Fruit fly (Drosophila melanogaster) whole organism, pupa: ENCODE results near the gene bon.

ENCODE experiments used
- CG10348 ChIP-seq: fragments of 200-800 bp; sonication (Bioruptor generic); IDR thresholded peaks from 2 replicates; pipeline ENCODE4 v1.3.6; 2022; ENCODE audit warnings: missing biosample characterization, missing genetic modification characterization
- CG12605 ChIP-seq: fragments of 200-800 bp; sonication (Bioruptor generic); IDR thresholded peaks from 2 replicates; pipeline ENCODE4 v1.3.6; 2022; ENCODE audit warnings: missing biosample characterization, missing genetic modification characterization
- CG13204 ChIP-seq: fragments of 200-800 bp; sonication (Bioruptor generic); optimal IDR thresholded peaks from 2 replicates; lab custom pipeline; 2018; ENCODE audit warnings: missing biosample characterization, mild to moderate bottlenecking, missing genetic modification characterization, moderate library complexity
- CG14655 ChIP-seq: fragments of 200-800 bp; sonication (Bioruptor generic); optimal IDR thresholded peaks from 3 replicates; lab custom pipeline; 2017; ENCODE audit warnings: mild to moderate bottlenecking, missing biosample characterization, missing genetic modification reagents, missing genetic modification characterization
- CG15710 ChIP-seq: fragments of 200-800 bp; sonication (Bioruptor generic); optimal IDR thresholded peaks from 2 replicates; lab custom pipeline; 2018; ENCODE audit warnings: missing biosample characterization, mild to moderate bottlenecking, missing genetic modification characterization, moderate library complexity
- CG17806 ChIP-seq: fragments of 200-800 bp; sonication (Bioruptor generic); optimal IDR thresholded peaks from 2 replicates; lab custom pipeline; 2018; ENCODE audit warnings: missing biosample characterization, mild to moderate bottlenecking, missing genetic modification characterization, moderate library complexity
- CG32121 ChIP-seq: fragments of 200-800 bp; sonication (Bioruptor generic); IDR thresholded peaks from 2 replicates; pipeline ENCODE4 v1.3.6; 2022; ENCODE audit warnings: missing biosample characterization, missing genetic modification characterization
- CG34367 ChIP-seq: fragments of 200-800 bp; sonication (Bioruptor generic); optimal IDR thresholded peaks from 2 replicates; lab custom pipeline; 2018; ENCODE audit warnings: missing biosample characterization, mild to moderate bottlenecking, missing genetic modification characterization
- CG4496 ChIP-seq: fragments of 200-800 bp; sonication (Bioruptor generic); IDR thresholded peaks from 3 replicates; pipeline ENCODE4 v1.3.6; 2022; ENCODE audit warnings: missing biosample characterization, missing genetic modification characterization
- CG8159 ChIP-seq: fragments of 200-800 bp; sonication (Bioruptor generic); optimal IDR thresholded peaks from 3 replicates; lab custom pipeline; 2018; ENCODE audit warnings: missing biosample characterization, mild to moderate bottlenecking, missing genetic modification characterization, moderate library complexity
- CG8301 ChIP-seq: fragments of 200-800 bp; sonication (Bioruptor generic); optimal IDR thresholded peaks from 2 replicates; lab custom pipeline; 2018; ENCODE audit warnings: missing biosample characterization, mild to moderate bottlenecking, missing genetic modification characterization
- CG9948 ChIP-seq: fragments of 200-800 bp; sonication (Bioruptor generic); optimal IDR thresholded peaks from 2 replicates; lab custom pipeline; 2018; ENCODE audit warnings: missing biosample characterization, mild to moderate bottlenecking, missing genetic modification characterization, moderate library complexity
- D1 ChIP-seq: fragments of 200-800 bp; sonication (Bioruptor generic); optimal IDR thresholded peaks from 2 replicates; lab custom pipeline; 2018; ENCODE audit warnings: missing biosample characterization, mild to moderate bottlenecking, missing genetic modification characterization, moderate library complexity
- EcR ChIP-seq: fragments of 200-800 bp; sonication (Bioruptor generic); optimal IDR thresholded peaks from 3 replicates; lab custom pipeline; 2019; ENCODE audit warnings: missing biosample characterization, missing genetic modification characterization, mild to moderate bottlenecking, moderate library complexity, missing genetic modification reagents
- Ets98B ChIP-seq: fragments of 200-800 bp; sonication (Bioruptor generic); IDR thresholded peaks from 2 replicates; pipeline ENCODE4 v1.3.6; 2022; ENCODE audit warnings: missing biosample characterization, missing genetic modification characterization
- Pif1A ChIP-seq: fragments of 200-800 bp; sonication (Bioruptor generic); optimal IDR thresholded peaks from 3 replicates; lab custom pipeline; 2016; ENCODE audit warnings: missing biosample characterization, missing genetic modification characterization
- Pif1B ChIP-seq: fragments of 200-800 bp; sonication (Bioruptor generic); optimal IDR thresholded peaks from 3 replicates; lab custom pipeline; 2016; ENCODE audit warnings: missing biosample characterization, missing genetic modification characterization
- Snoo ChIP-seq: fragments of 200-800 bp; sonication (Bioruptor generic); optimal IDR thresholded peaks from 3 replicates; lab custom pipeline; 2017; ENCODE audit warnings: missing biosample characterization, mild to moderate bottlenecking, missing genetic modification characterization, inconsistent platforms
- fd96Ca ChIP-seq: fragments of 200-800 bp; sonication (Bioruptor generic); IDR thresholded peaks from 3 replicates; pipeline ENCODE4 v1.3.6; 2022; ENCODE audit warnings: missing biosample characterization, missing genetic modification characterization
- gl ChIP-seq: fragments of 200-800 bp; sonication (Bioruptor generic); optimal IDR thresholded peaks from 2 replicates; lab custom pipeline; 2018; ENCODE audit warnings: missing biosample characterization, mild to moderate bottlenecking, missing genetic modification characterization
- rn ChIP-seq: fragments of 200-800 bp; sonication (Bioruptor generic); IDR thresholded peaks from 2 replicates; pipeline ENCODE4 v1.3.6; 2022; ENCODE audit warnings: missing biosample characterization, missing genetic modification characterization

Gene bon

DNA sequence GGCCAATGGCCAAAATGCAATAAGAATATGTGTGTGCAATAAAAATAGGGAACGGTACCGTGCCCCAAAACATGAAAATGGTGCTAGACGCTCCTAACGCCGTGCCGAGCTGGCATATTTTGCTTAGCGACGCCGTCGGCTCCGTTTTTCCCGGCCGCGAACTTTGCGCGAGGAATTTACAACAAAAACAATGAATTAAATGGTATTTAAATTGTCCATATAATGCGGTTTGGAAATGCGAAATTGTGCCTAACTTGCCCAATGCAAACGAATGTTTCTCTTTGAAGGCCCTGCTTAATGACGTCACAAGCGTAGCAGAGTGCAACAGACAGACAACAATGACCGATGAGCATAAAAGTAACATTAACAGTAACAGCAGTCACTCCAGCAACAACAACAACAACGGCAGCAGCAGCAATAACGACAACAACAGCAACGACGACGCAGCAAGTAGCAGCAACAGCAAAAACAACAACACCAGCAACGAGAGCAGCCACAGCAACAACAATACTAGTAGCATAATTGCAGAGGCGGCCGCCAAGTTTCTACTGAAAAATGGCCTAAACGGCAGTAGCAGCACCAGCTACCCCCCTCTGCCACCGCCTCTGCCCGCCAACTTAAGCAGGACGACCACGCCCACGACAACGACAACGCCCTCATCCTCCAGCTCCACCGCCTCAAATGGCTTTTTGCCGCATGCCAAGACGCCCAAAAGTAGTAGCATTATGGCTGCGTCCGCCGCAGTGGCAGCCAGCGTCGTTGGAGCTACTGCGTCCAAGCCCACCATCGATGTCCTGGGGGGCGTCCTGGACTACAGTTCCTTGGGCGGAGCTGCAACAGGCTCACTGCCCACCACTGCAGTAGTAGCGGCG is 29.6 kb downstream of the bon start:
- TF ChIP-seq CG9948 (tag; lab: Kevin White, UChicago) (peak; percentile 29), EcR (GFP tag; lab: Kevin White, UChicago) (no peak)
- TF ChIP-seq, all 21 proteins: peak for 1

DNA sequence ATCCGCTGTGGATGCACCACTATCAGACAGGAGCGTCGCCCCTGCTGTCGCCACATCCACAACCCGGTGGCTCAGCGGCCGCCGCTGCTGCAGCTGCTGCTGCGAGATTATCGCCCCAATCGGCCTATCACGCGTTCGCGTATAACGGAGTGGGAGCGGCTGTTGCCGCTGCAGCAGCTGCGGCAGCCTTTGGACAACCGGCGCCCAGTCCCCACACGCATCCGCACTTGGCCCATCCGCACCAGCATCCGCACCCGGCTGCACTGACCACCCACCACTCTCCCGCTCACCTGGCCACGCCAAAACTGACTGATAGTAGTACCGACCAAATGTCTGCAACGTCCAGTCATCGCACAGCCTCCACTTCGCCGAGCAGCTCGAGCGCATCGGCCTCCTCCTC is 33.2 kb downstream of the bon start:
- TF ChIP-seq Ets98B (no peak), CG8159 (tag; lab: Kevin White, UChicago) (no peak), CG13204 (no peak), rn (GFP tag; lab: Robert Waterston, UW) (no peak), CG17806 (tag; lab: Kevin White, UChicago) (no peak), EcR (GFP tag; lab: Kevin White, UChicago) (no peak), Pif1B (GFP tag; lab: Kevin White, UChicago) (no peak), CG12605 (no peak), CG14655 (no peak), Snoo (tag; lab: Kevin White, UChicago) (no peak), CG9948 (tag; lab: Kevin White, UChicago) (no peak), fd96Ca (GFP tag; lab: Robert Waterston, UW) (no peak), gl (tag; lab: Kevin White, UChicago) (no peak)

DNA sequence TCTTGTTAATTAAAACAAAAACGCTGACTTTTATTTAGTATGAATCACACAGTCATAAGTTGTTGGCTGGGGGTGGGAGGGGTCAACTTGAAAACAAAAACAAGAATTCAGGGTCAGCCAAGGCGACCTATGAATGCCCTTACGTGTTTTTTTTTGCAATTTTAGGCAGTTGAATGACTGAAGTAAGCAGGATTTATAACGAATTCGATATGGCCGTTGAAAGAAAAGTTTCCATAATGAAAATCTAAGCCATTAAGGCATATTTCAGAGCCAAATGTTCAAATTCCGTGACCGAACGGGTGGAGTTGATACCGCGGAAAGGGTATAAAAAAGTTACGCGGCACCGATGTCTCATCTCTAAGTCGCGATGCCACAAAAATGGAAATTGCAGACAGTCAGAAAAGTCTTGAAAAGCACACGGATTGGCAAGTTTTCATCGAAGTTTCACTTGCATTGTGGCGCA is 41.1 kb downstream of the bon start:
- TF ChIP-seq fd96Ca (GFP tag; lab: Robert Waterston, UW) (peak; percentile 80), Pif1B (GFP tag; lab: Kevin White, UChicago) (no peak), CG8301 (tag; lab: Kevin White, UChicago) (no peak), Snoo (tag; lab: Kevin White, UChicago) (peak; percentile 49), CG8159 (tag; lab: Kevin White, UChicago) (no peak), CG4496 (GFP tag; lab: Robert Waterston, UW) (peak; percentile 59; the same call in 2 of the 3 replicates), EcR (GFP tag; lab: Kevin White, UChicago) (no peak), CG14655 (no peak), Pif1A (GFP tag; lab: Kevin White, UChicago) (no peak), CG34367 (tag; lab: Kevin White, UChicago) (no peak), CG32121 (peak; percentile 71), gl (tag; lab: Kevin White, UChicago) (no peak), CG17806 (tag; lab: Kevin White, UChicago) (no peak), CG13204 (no peak), Ets98B (peak; percentile 71), CG9948 (tag; lab: Kevin White, UChicago) (peak; percentile 58), rn (GFP tag; lab: Robert Waterston, UW) (peak; percentile 52; the same call in 1 of the 2 replicates), CG10348 (no peak), CG15710 (tag; lab: Kevin White, UChicago) (peak; percentile 60), D1 (no peak), CG12605 (no peak)

DNA sequence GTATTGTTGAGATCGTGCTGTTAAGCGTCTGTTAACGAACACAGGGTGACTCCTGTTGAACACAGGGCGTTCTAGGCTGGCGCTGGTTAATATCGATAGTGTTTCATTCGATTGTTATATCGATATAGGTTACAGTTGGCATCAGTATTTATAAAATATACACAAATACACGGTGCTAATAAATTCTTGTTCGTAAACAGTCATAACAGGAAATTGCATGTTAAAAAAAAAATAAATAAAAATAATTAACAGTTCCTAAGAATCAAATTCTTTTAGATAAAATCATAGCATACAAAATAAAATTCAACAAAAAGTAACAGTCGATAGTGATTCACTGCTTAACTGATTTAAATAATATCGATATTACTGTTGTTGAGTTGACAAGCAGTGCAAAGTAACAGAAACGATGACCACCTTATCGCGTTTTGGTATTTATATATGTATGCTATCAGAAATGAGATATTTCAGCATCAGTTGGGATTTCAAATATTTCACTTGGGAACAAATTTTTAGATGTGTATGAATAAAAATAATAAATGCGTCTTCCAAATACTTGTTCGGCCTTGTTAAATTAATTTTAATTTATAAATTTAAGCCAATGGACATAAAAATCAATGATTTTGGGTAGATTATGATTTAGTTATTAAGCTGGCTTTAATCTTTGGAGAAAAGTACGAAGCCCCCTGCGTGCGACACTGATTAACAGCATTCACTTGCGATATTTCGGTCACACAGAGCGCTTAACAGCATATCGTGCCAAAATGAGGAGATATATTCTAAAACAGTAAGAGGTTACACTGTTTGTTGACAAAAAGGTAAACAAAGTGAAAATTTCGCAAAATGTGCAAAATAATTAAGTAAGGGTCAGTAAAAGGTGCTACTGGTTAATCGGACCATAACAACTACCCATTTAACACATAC is 42.0 kb downstream of the bon start, which contains the start of the genes Pi3K92E and Lrrk:
TSS of gene Pi3K92E (minus strand) at position 59 of the 921 bp plus-strand sequence.
TSS of gene Lrrk (plus strand) at position 807 of the 921 bp plus-strand sequence.
- TF ChIP-seq CG13204 (no peak), CG34367 (tag; lab: Kevin White, UChicago) (peak; percentile 27), CG4496 (GFP tag; lab: Robert Waterston, UW) (0 out of 3 replicates have a peak, but pooled peaks have one; percentile 37)

DNA sequence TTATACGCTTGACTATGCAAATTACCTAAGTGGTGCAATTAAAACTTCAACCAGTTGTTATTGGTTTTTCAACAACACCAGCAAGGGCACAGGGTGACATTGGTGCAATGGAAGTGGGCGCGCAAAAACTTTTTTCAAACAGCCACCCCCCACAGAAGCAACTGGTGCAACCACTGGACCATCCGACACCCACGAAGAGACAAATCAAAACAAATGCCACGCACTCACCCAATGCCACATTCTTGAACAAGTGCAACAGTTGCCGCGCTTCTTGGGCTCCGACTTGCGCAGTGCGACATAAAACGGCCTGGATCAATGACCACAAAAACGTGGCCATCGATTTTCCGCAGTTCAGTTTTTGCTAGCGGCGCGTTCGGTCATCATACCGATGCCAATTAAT is 42.8 kb downstream of the bon start:
- TF ChIP-seq CG9948 (tag; lab: Kevin White, UChicago) (no peak), Pif1A (GFP tag; lab: Kevin White, UChicago) (no peak), rn (GFP tag; lab: Robert Waterston, UW) (no peak), Ets98B (0 out of 2 replicates have a peak, but pooled peaks have one; percentile 16), gl (tag; lab: Kevin White, UChicago) (no peak), CG12605 (peak; percentile 95), D1 (no peak), fd96Ca (GFP tag; lab: Robert Waterston, UW) (no peak)
- TF ChIP-seq, all 21 proteins: peak for 2

DNA sequence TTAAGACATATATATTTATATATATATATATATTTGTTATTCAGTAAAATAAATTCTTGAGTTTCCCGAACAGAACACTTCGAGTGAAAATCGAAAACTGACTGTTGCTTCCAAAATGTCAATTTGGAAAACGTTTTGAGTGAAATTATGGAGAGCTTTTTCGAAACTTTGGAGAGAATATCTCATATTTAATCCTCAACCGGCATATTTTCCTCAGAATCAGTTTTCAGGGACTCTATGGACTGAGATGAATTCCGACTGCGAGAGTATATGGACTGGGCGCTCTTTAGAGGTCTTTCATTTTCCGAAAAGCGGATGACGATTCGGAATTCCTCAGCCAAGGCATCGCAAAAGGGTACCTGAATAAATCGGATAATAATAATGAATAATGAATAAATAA is 55.7 kb downstream of the bon start, which contains the start of gene GluRIIE:
TSS of gene GluRIIE (minus strand) at position 101 of the 400 bp plus-strand sequence.
- no peak for TF ChIP-seq CG15710 (tag; lab: Kevin White, UChicago)
- TF ChIP-seq Pif1B (GFP tag; lab: Kevin White, UChicago), result no peak
- TF ChIP-seq CG17806 (tag; lab: Kevin White, UChicago), result no peak
- TF ChIP-seq CG13204, result no peak
- no peak for TF ChIP-seq CG8159 (tag; lab: Kevin White, UChicago)
- no peak for TF ChIP-seq CG9948 (tag; lab: Kevin White, UChicago)
- no peak for TF ChIP-seq CG14655
- TF ChIP-seq rn (GFP tag; lab: Robert Waterston, UW), result no peak
- TF ChIP-seq D1, result no peak
- TF ChIP-seq CG10348, result no peak
- no peak for TF ChIP-seq CG34367 (tag; lab: Kevin White, UChicago)
- TF ChIP-seq CG8301 (tag; lab: Kevin White, UChicago), result no peak
- TF ChIP-seq Pif1A (GFP tag; lab: Kevin White, UChicago), result no peak
- TF ChIP-seq CG4496 (GFP tag; lab: Robert Waterston, UW), result no peak
- no peak for TF ChIP-seq Snoo (tag; lab: Kevin White, UChicago)
- TF ChIP-seq CG12605, result no peak
